Fruit fly (Drosophila melanogaster): ENCODE data around the gene CG31643.

CG31643 gene

DNA sequence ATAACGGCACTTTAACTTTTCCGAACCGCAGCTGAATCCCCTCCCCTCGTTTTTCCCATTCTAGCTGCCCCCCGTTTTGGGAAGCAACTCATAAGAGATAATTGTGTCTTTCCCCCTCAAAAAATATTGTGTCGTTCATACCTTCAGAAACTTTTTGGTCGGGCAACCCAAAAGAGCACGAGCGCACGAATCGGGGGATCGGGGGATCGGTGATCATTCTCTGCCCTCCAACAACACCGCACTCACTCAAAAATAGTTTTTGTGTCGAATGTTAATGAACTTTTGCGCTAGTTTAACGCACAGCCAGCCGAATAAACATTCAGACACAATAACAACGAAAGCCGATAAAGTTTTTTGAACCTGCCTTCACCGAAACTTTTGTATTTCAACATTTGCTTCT, 52.4 kb downstream of the CG31643 start (continued):
- TF ChIP-seq phol (tag; optimal IDR thresholded peaks at IDR 0.05): no peak
- no peak for TF ChIP-seq bbx (GFP tag; IDR thresholded peaks at IDR 0.05; ENCODE audit: partially characterized antibody)
- no peak for TF ChIP-seq CG11398 (GFP tag; optimal IDR thresholded peaks at IDR 0.05)
- no peak for TF ChIP-seq dmrt99B (tag; optimal IDR thresholded peaks at IDR 0.05)
- no peak for TF ChIP-seq aop (GFP tag; IDR thresholded peaks at IDR 0.05)
- TF ChIP-seq CG2678 (tag; optimal IDR thresholded peaks at IDR 0.05): peak; percentile 26
- no peak for TF ChIP-seq CG8290 (GFP tag; optimal IDR thresholded peaks at IDR 0.05)
- TF ChIP-seq CG8290 (tag; optimal IDR thresholded peaks at IDR 0.05): peak in 1 of 2 experiments; percentile 30
- no peak for TF ChIP-seq pros (GFP tag; optimal IDR thresholded peaks at IDR 0.05)
- no peak for TF ChIP-seq CG31224 (GFP tag; IDR thresholded peaks at IDR 0.05)
- peak; percentile 16; the same call in 1 of the 2 replicates for TF ChIP-seq Bgb (GFP tag; IDR thresholded peaks at IDR 0.05; ENCODE audit: partially characterized antibody)
- no peak for TF ChIP-seq CG1602 (GFP tag; optimal IDR thresholded peaks at IDR 0.05)
- TF ChIP-seq CG42726 (GFP tag; IDR thresholded peaks at IDR 0.05; ENCODE audit: partially characterized antibody): peak; percentile 56; the same call in 1 of the 2 replicates
- no peak for TF ChIP-seq CG3995 (GFP tag; optimal IDR thresholded peaks at IDR 0.05)
- TF ChIP-seq fru (optimal IDR thresholded peaks at IDR 0.05): no peak
- no peak for TF ChIP-seq Kr (GFP tag; optimal IDR thresholded peaks at IDR 0.05)
- TF ChIP-seq CG34376 (GFP tag; optimal IDR thresholded peaks at IDR 0.05): peak; percentile 62
- TF ChIP-seq cas (GFP tag; IDR thresholded peaks at IDR 0.05): no peak
- no peak for TF ChIP-seq CG14014 (GFP tag; IDR thresholded peaks at IDR 0.05)
- no peak for TF ChIP-seq Dip3 (GFP tag; optimal IDR thresholded peaks at IDR 0.05)
- TF ChIP-seq Optix (GFP tag; IDR thresholded peaks at IDR 0.05): no peak
- TF ChIP-seq Ssrp (tag; optimal IDR thresholded peaks at IDR 0.05): no peak
- TF ChIP-seq ssp (GFP tag; IDR thresholded peaks at IDR 0.05): no peak
- TF ChIP-seq Aef1 (GFP tag; IDR thresholded peaks at IDR 0.05): peak; percentile 64
- TF ChIP-seq fd64A (GFP tag; optimal IDR thresholded peaks at IDR 0.05): no peak
- TF ChIP-seq sqz (GFP tag; optimal IDR thresholded peaks at IDR 0.05): peak; percentile 15
- peak; percentile 92 for TF ChIP-seq CG12769 (tag; optimal IDR thresholded peaks at IDR 0.05)
- TF ChIP-seq Doc3 (GFP tag; IDR thresholded peaks at IDR 0.05; ENCODE audit: partially characterized antibody): no peak
- TF ChIP-seq CG17359 (tag; optimal IDR thresholded peaks at IDR 0.05): no peak
- peak; percentile 60 for TF ChIP-seq sug (tag; optimal IDR thresholded peaks at IDR 0.05)
- TF ChIP-seq CG4282 (GFP tag; optimal IDR thresholded peaks at IDR 0.05): no peak
- TF ChIP-seq CG6683 (GFP tag; optimal IDR thresholded peaks at IDR 0.05): no peak
- no peak for TF ChIP-seq CG4820 (GFP tag; optimal IDR thresholded peaks at IDR 0.05)
- TF ChIP-seq CG17912 (GFP tag; optimal IDR thresholded peaks at IDR 0.05): no peak
- TF ChIP-seq Atf6 (GFP tag; IDR thresholded peaks at IDR 0.05): no peak
- TF ChIP-seq Trl (optimal IDR thresholded peaks at IDR 0.05): peak in 1 of 2 experiments; percentile 7
- TF ChIP-seq Trl (GFP tag; optimal IDR thresholded peaks at IDR 0.05): no peak
- TF ChIP-seq CG2199 (GFP tag; IDR thresholded peaks at IDR 0.05): 0 out of 3 replicates have a peak, but pooled peaks have one; percentile 41
- TF ChIP-seq CG4730 (GFP tag; IDR thresholded peaks at IDR 0.05): no peak
- TF ChIP-seq cwo (GFP tag; optimal IDR thresholded peaks at IDR 0.05): peak; percentile 68

All from whole organism, embryonic.